Worm (Caenorhabditis elegans) whole organism, L4 larva: ENCODE results near the gene F56F11.1.
"Not testable (repeated sequence)": the region's sequence is repeated elsewhere in the genome, so short reads cannot be mapped to it uniquely, and the experiment has no call there.

Experiments used
- D1046.2 ChIP-seq: fragments of 200-800 bp; sonication (Bioruptor generic); IDR thresholded peaks from 2 replicates; pipeline ENCODE4 v1.3.6; 2022; ENCODE audit warnings: missing genetic modification characterization, missing compliant biosample characterization
- F37D6.2 ChIP-seq: sonication (generic microtip); optimal IDR thresholded peaks from 2 replicates; lab custom pipeline; 2016; ENCODE audit warnings: mild to moderate bottlenecking, missing genetic modification characterization, missing compliant biosample characterization
- Y105C5A.15 ChIP-seq: fragments of 200-800 bp; sonication (Bioruptor generic); IDR thresholded peaks from 2 replicates; pipeline ENCODE4 v1.3.6; 2022; ENCODE audit warnings: missing genetic modification characterization, missing compliant biosample characterization
- Y75B8A.6 ChIP-seq: fragments of 200-800 bp; sonication (Bioruptor generic); IDR thresholded peaks from 2 replicates; pipeline ENCODE4 v1.3.6; 2022; ENCODE audit warnings: missing genetic modification reagents, missing genetic modification characterization, missing compliant biosample characterization
- aha-1 ChIP-seq: fragments of 150-350 bp; peaks from one replicate; lab custom pipeline; 2014; ENCODE audit warnings: missing biosample characterization, missing genetic modification characterization
- aly-2 ChIP-seq: sonication (generic microtip); optimal IDR thresholded peaks from 2 replicates; lab custom pipeline; 2018; ENCODE audit warnings: missing biosample characterization, missing genetic modification characterization
- ceh-20 ChIP-seq: fragments of 200-800 bp; sonication (Bioruptor generic); IDR thresholded peaks from 2 replicates; pipeline ENCODE4 v1.3.6; 2022; ENCODE audit warnings: missing genetic modification reagents, missing genetic modification characterization, missing compliant biosample characterization
- daf-16 ChIP-seq, 3 experiments: sonication (generic microtip); optimal IDR thresholded peaks; 2 replicates each; lab custom pipeline; 2016 to 2017; ENCODE audit warnings: missing genetic modification characterization in 3 of 3, missing genetic modification reagents in 3 of 3, mild to moderate bottlenecking in 2 of 3, missing compliant biosample characterization in 2 of 3, missing biosample characterization in 1 of 3, moderate library complexity in 1 of 3
- daf-19 ChIP-seq: fragments of 200-800 bp; sonication (Bioruptor generic); conservative IDR thresholded peaks from 2 replicates; pipeline ENCODE4 v1.3.6; 2022; ENCODE audit warnings: missing genetic modification characterization, missing compliant biosample characterization
- daf-8 ChIP-seq: fragments of 200-800 bp; sonication (Bioruptor generic); IDR thresholded peaks from 2 replicates; pipeline ENCODE4 v1.3.6; 2022; ENCODE audit warnings: missing genetic modification characterization, missing compliant biosample characterization
- egl-27 ChIP-seq: sonication (generic microtip); optimal IDR thresholded peaks from 3 replicates; lab custom pipeline; 2017; ENCODE audit warnings: missing biosample characterization, missing genetic modification reagents, missing genetic modification characterization
- fkh-10 ChIP-seq: fragments of 150-350 bp; optimal IDR thresholded peaks from 2 replicates; lab custom pipeline; 2014; ENCODE audit warnings: missing biosample characterization, missing genetic modification reagents, missing genetic modification characterization
- hif-1 ChIP-seq, 2 experiments: sonication (generic microtip); optimal IDR thresholded peaks; 2 replicates each; lab custom pipeline; 2016 to 2017; ENCODE audit warnings: missing compliant biosample characterization in 2 of 2, missing genetic modification characterization in 2 of 2, missing genetic modification reagents in 2 of 2, missing genotype in 2 of 2, mild to moderate bottlenecking in 1 of 2
- hlh-11 ChIP-seq: fragments of 200-800 bp; sonication (Bioruptor generic); optimal IDR thresholded peaks from 2 replicates; lab custom pipeline; 2018; ENCODE audit warnings: mild to moderate bottlenecking, missing genetic modification characterization, missing compliant biosample characterization
- hlh-30 ChIP-seq: sonication (generic microtip); optimal IDR thresholded peaks from 2 replicates; lab custom pipeline; 2017; ENCODE audit warnings: antibody characterized with exemption, mild to moderate bottlenecking, missing genetic modification characterization, missing compliant biosample characterization; ENCODE audit not compliant: insufficient read depth
- lin-13 ChIP-seq: fragments of 150-350 bp; optimal IDR thresholded peaks from 2 replicates; lab custom pipeline; 2014; ENCODE audit warnings: missing biosample characterization, missing genetic modification reagents, missing genetic modification characterization
- lin-29 ChIP-seq: fragments of 200-800 bp; sonication (Bioruptor generic); IDR thresholded peaks from 2 replicates; pipeline ENCODE4 v1.3.6; 2022; ENCODE audit warnings: missing genetic modification reagents, missing genetic modification characterization, missing compliant biosample characterization
- lin-38 ChIP-seq: fragments of 200-800 bp; sonication (Bioruptor generic); IDR thresholded peaks from 2 replicates; pipeline ENCODE4 v1.3.6; 2022; ENCODE audit warnings: missing genetic modification reagents, missing genetic modification characterization, missing compliant biosample characterization
- lir-3 ChIP-seq: sonication (generic microtip); optimal IDR thresholded peaks from 2 replicates; lab custom pipeline; 2016; ENCODE audit warnings: mild to moderate bottlenecking, missing genetic modification characterization, missing compliant biosample characterization
- madf-5 ChIP-seq, 2 experiments: fragments of 200-800 bp; sonication (Bioruptor generic); IDR thresholded peaks; 2 replicates each; pipeline ENCODE4 v1.3.6; 2022; ENCODE audit warnings: missing compliant biosample characterization in 2 of 2, missing genetic modification characterization in 2 of 2
- mdl-1 ChIP-seq, 2 experiments: fragments of 150-350 bp in 1 of 2; sonication (generic microtip) in 1 of 2; optimal IDR thresholded peaks; 2 replicates each; lab custom pipeline; 2014 to 2017; ENCODE audit warnings: missing biosample characterization in 2 of 2, missing genetic modification characterization in 2 of 2
- mxl-3 ChIP-seq: fragments of 200-800 bp; sonication (Bioruptor generic); optimal IDR thresholded peaks from 2 replicates; lab custom pipeline; 2018; ENCODE audit warnings: mild to moderate bottlenecking, missing genetic modification characterization, missing compliant biosample characterization
- nhr-25 ChIP-seq: sonication (generic microtip); optimal IDR thresholded peaks from 2 replicates; lab custom pipeline; 2017; ENCODE audit warnings: missing genetic modification characterization, mild to moderate bottlenecking, missing compliant biosample characterization, antibody characterized with exemption, moderate library complexity, borderline replicate concordance; ENCODE audit not compliant: insufficient read depth
- nhr-28 ChIP-seq: fragments of 150-350 bp; optimal IDR thresholded peaks from 2 replicates; lab custom pipeline; 2014; ENCODE audit warnings: missing biosample characterization, missing genetic modification characterization
- nhr-77 ChIP-seq: fragments of 150-350 bp; optimal IDR thresholded peaks from 2 replicates; lab custom pipeline; 2014; ENCODE audit warnings: missing biosample characterization, missing genetic modification characterization
- php-3 ChIP-seq: fragments of 200-800 bp; sonication (Bioruptor generic); IDR thresholded peaks from 2 replicates; pipeline ENCODE4 v1.3.6; 2022; ENCODE audit warnings: missing genetic modification reagents, missing genetic modification characterization, missing compliant biosample characterization
- pqm-1 ChIP-seq: sonication (generic microtip); optimal IDR thresholded peaks from 2 replicates; lab custom pipeline; 2017; ENCODE audit warnings: missing biosample characterization, missing genetic modification characterization
- saeg-2 ChIP-seq: fragments of 200-800 bp; sonication (Bioruptor generic); IDR thresholded peaks from 2 replicates; pipeline ENCODE4 v1.3.6; 2022; ENCODE audit warnings: missing genetic modification reagents, missing genetic modification characterization, missing compliant biosample characterization
- sdz-12 ChIP-seq: fragments of 200-800 bp; sonication (Bioruptor generic); optimal IDR thresholded peaks from 2 replicates; lab custom pipeline; 2018; ENCODE audit warnings: mild to moderate bottlenecking, missing genetic modification characterization, missing compliant biosample characterization
- tra-1 ChIP-seq: fragments of 200-800 bp; sonication (Bioruptor generic); IDR thresholded peaks from 2 replicates; pipeline ENCODE4 v1.3.6; 2022; ENCODE audit warnings: missing genetic modification reagents, missing genetic modification characterization, missing compliant biosample characterization
- unc-39 ChIP-seq: sonication (generic microtip); optimal IDR thresholded peaks from 2 replicates; lab custom pipeline; 2017; ENCODE audit warnings: missing biosample characterization, missing genetic modification characterization
- unc-62 ChIP-seq, 3 experiments: fragments of 150-350 bp in 1 of 3; sonication (generic microtip); optimal IDR thresholded peaks in 2 of 3; peaks in 1 of 3; 1 replicate in 1 of 3; 2 replicates in 2 of 3; lab custom pipeline; 2014 to 2017; ENCODE audit warnings: missing biosample characterization in 3 of 3, missing genetic modification characterization in 3 of 3, missing genetic modification reagents in 3 of 3, missing genotype in 1 of 3
- ztf-11 ChIP-seq: fragments of 150-350 bp; optimal IDR thresholded peaks from 2 replicates; lab custom pipeline; 2014; ENCODE audit warnings: missing biosample characterization, missing genetic modification characterization

Gene F56F11.1

DNA sequence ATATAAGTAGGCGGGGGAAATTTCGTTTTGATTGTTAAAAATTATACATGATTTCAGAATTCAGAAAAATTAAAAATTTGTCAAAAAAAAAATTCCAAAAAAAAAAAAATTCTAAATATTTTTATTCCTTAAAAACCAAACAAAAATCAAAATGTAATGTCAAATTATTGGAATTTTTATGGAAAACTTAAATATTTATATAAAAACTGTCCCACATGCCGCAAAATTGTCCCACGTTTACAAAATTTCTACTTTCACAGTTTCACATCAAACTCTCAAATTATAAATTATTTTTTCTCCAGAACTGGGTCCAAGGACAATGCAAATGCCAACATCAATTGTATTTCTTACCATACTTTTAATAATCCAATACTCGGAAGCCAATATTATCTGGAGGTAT is at the start of gene F56F11.1:
F56F11.1 (plus strand) TSS at position 301 of the 400 bp plus-strand sequence.
- TF ChIP-seq sdz-12 (no peak), fkh-10 (GFP tag; lab: Kevin White, UChicago) (no peak), lir-3 (tag; lab: Kevin White, UChicago) (no peak), unc-39 (tag; lab: Kevin White, UChicago) (no peak), hlh-30 (tag; lab: Kevin White, UChicago) (no peak)

DNA sequence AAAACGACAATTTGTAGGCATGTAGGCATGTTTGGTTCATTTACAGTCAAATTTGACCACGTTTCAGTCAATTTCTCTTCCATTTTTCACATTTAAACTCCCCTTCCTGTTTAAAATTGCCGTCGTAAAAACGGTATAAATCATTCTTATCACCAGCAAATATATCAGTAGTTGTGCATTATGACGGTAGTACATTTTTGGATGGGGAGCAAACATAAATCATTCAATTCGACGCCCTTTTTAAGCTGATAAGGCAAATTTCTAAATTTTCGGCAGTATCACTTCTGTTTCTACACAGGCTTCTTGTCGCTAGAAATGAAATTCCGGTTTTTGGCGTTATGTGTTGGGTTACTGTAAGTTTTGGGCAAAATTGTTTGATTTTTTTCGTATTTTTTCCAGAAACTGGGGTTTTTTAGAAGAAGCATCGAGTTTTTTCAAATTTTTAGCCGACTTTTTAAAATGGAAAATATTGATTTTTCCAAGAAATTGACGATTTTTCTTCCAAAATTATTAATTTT is 49.6 kb upstream of the F56F11.1 start, which contains the start of gene H34I24.2:
H34I24.2 (plus strand) TSS at position 189 of the 518 bp plus-strand sequence.
- TF ChIP-seq unc-62 (GFP tag; optimal IDR thresholded peaks at IDR 0.05 in 1 of 2; lab: Kevin White, UChicago) (peak in 1 of 2 experiments; percentile 66), unc-62 (tag; optimal IDR thresholded peaks at IDR 0.05; lab: Kevin White, UChicago) (no peak), aha-1 (tag; lab: Kevin White, UChicago) (peak; percentile 63), pqm-1 (tag; lab: Kevin White, UChicago) (peak; percentile 92), php-3 (0 out of 2 replicates have a peak, but pooled peaks have one; percentile 14), hlh-11 (tag; lab: Kevin White, UChicago) (peak; percentile 5), ceh-20 (GFP tag; lab: Robert Waterston, UW) (peak; percentile 46; the same call in 1 of the 2 replicates), nhr-25 (no peak), lin-38 (GFP tag; lab: Robert Waterston, UW) (no peak), nhr-28 (tag; lab: Kevin White, UChicago) (peak; percentile 21), sdz-12 (no peak), Y105C5A.15 (no peak), Y75B8A.6 (GFP tag; lab: Robert Waterston, UW) (no peak)

ce11 chrIII:2846747-2847146 is 44.8 kb upstream of the F56F11.1 start, which contains the start of gene H34I24.1:
H34I24.1 (plus strand) TSS chrIII:2847047.
- not testable (repeated sequence) for TF ChIP-seq saeg-2 (GFP tag; lab: Robert Waterston, UW); nhr-28 (tag; lab: Kevin White, UChicago); mxl-3 (GFP tag; lab: Kevin White, UChicago)
- TF ChIP-seq, all 104 proteins: peak for 0; not testable (repeated sequence) for 104

- no peak for TF ChIP-seq egl-27 (tag; lab: Kevin White, UChicago)
- no peak for TF ChIP-seq daf-8 (GFP tag; lab: Robert Waterston, UW)
- no peak for TF ChIP-seq lir-3 (tag; lab: Kevin White, UChicago)
- no peak for TF ChIP-seq F37D6.2 (tag; lab: Kevin White, UChicago)
- no peak for TF ChIP-seq ceh-20 (GFP tag; lab: Robert Waterston, UW)
- TF ChIP-seq tra-1: no peak
- TF ChIP-seq lin-13 (GFP tag; lab: Kevin White, UChicago): no peak
- TF ChIP-seq ztf-11 (tag; lab: Kevin White, UChicago): no peak
- no peak for TF ChIP-seq daf-19
- no peak for TF ChIP-seq D1046.2 (GFP tag; lab: Robert Waterston, UW)
- no peak for TF ChIP-seq mdl-1 (tag; optimal IDR thresholded peaks at IDR 0.05; lab: Kevin White, UChicago)
- TF ChIP-seq nhr-77 (tag; lab: Kevin White, UChicago): no peak
- no peak for TF ChIP-seq hlh-30 (tag; lab: Kevin White, UChicago)
- no peak for TF ChIP-seq daf-16 (GFP tag; optimal IDR thresholded peaks at IDR 0.05; lab: Kevin White, UChicago)
- no peak for TF ChIP-seq daf-16 (tag; optimal IDR thresholded peaks at IDR 0.05; lab: Kevin White, UChicago)
- TF ChIP-seq aly-2 (tag; lab: Kevin White, UChicago): no peak
- no peak for TF ChIP-seq lin-29 (GFP tag; lab: Robert Waterston, UW)
- no peak for TF ChIP-seq hif-1 (tag; optimal IDR thresholded peaks at IDR 0.05; lab: Kevin White, UChicago)
- TF ChIP-seq madf-5 (GFP tag; IDR thresholded peaks at IDR 0.05; lab: Robert Waterston, UW): no peak
Observed at ce11 chrIII:2855929-2856328, 35.6 kb upstream of the F56F11.1 start, which contains the start of gene F56F11.4. F56F11.4 (plus strand) TSS chrIII:2856229.
